Worm (Caenorhabditis elegans): ENCODE results near the gene srd-63.

DNA sequence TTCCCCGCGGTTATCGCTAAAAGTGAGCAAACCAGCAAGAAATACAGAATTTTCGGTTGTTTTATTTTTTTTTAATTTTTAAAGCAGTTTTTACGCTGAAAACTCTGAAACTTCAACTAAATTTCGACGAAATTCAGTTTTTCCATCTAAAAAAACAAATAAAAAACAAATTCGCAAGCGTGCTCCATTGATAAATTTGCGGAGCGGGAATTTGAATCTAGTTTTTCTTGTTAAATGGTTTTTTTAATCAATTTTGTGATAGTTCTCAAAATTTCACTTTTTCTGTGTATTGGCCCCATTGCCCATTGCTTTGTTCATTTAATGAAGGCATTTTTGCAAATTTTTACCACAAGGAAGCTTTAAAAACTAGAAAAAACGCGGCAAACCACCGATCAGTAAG, 36.8 kb downstream of the srd-63 start:
- TF ChIP-seq F26F4.8 (GFP tag; conservative IDR thresholded peaks at IDR 0.05) = no peak
- TF ChIP-seq lsy-2 (tag; optimal IDR thresholded peaks at IDR 0.05) = no peak
- no peak for TF ChIP-seq tag-97 (GFP tag; IDR thresholded peaks at IDR 0.05)
- no peak for TF ChIP-seq saeg-2 (GFP tag; IDR thresholded peaks at IDR 0.05)
- TF ChIP-seq F10B5.3 (tag; optimal IDR thresholded peaks at IDR 0.05) = no peak
- no peak for TF ChIP-seq mxl-2 (GFP tag; conservative IDR thresholded peaks at IDR 0.05)
- TF ChIP-seq snpc-4 (tag; optimal IDR thresholded peaks at IDR 0.05) = no peak
- no peak for TF ChIP-seq php-3 (GFP tag; IDR thresholded peaks at IDR 0.05)
- TF ChIP-seq duxl-1 (tag; optimal IDR thresholded peaks at IDR 0.05; ENCODE audit: poor library complexity) = no peak
- no peak for TF ChIP-seq mep-1 (tag; optimal IDR thresholded peaks at IDR 0.05)
- no peak for TF ChIP-seq lin-13 (GFP tag; optimal IDR thresholded peaks at IDR 0.05)
